Worm (Caenorhabditis elegans) whole organism, L4 larva: ENCODE data around the gene arrd-24.
A peak's percentile ranks its signal among the peaks of the same experiment; 100 is the strongest.

Experiments
- T20F7.1 ChIP-seq: fragments of 200-800 bp; sonication (Bioruptor generic); optimal IDR thresholded peaks from 2 replicates; lab custom pipeline; 2018; ENCODE audit warnings: mild to moderate bottlenecking, missing genetic modification characterization, missing compliant biosample characterization
- ceh-44 ChIP-seq: fragments of 200-800 bp; sonication (Bioruptor generic); IDR thresholded peaks from 2 replicates; pipeline ENCODE4 v1.3.6; 2022; ENCODE audit warnings: missing genetic modification reagents, missing genetic modification characterization, missing compliant biosample characterization
- dmd-6 ChIP-seq: fragments of 200-800 bp; sonication (Bioruptor generic); IDR thresholded peaks from 2 replicates; pipeline ENCODE4 v1.3.6; 2022; ENCODE audit warnings: missing genetic modification reagents, missing genetic modification characterization, missing compliant biosample characterization
- dmd-9 ChIP-seq: fragments of 200-800 bp; sonication (Bioruptor generic); IDR thresholded peaks from 2 replicates; pipeline ENCODE4 v1.3.6; 2022; ENCODE audit warnings: missing genetic modification reagents, missing genetic modification characterization, missing compliant biosample characterization
- egl-27 ChIP-seq: sonication (generic microtip); optimal IDR thresholded peaks from 3 replicates; lab custom pipeline; 2017; ENCODE audit warnings: missing biosample characterization, missing genetic modification reagents, missing genetic modification characterization
- fkh-10 ChIP-seq: fragments of 150-350 bp; optimal IDR thresholded peaks from 2 replicates; lab custom pipeline; 2014; ENCODE audit warnings: missing biosample characterization, missing genetic modification reagents, missing genetic modification characterization
- hlh-11 ChIP-seq: fragments of 200-800 bp; sonication (Bioruptor generic); optimal IDR thresholded peaks from 2 replicates; lab custom pipeline; 2018; ENCODE audit warnings: mild to moderate bottlenecking, missing genetic modification characterization, missing compliant biosample characterization
- hlh-30 ChIP-seq: sonication (generic microtip); optimal IDR thresholded peaks from 2 replicates; lab custom pipeline; 2017; ENCODE audit warnings: antibody characterized with exemption, mild to moderate bottlenecking, missing genetic modification characterization, missing compliant biosample characterization; ENCODE audit not compliant: insufficient read depth
- hmg-1.1 ChIP-seq: fragments of 200-800 bp; sonication (Bioruptor generic); IDR thresholded peaks from 2 replicates; pipeline ENCODE4 v1.3.6; 2022; ENCODE audit warnings: missing genetic modification reagents, missing genetic modification characterization, missing compliant biosample characterization
- lim-7 ChIP-seq: fragments of 200-800 bp; sonication (Bioruptor generic); IDR thresholded peaks from 2 replicates; pipeline ENCODE4 v1.3.6; 2022; ENCODE audit warnings: missing genetic modification characterization, missing compliant biosample characterization
- madf-5 ChIP-seq, 2 experiments: fragments of 200-800 bp; sonication (Bioruptor generic); IDR thresholded peaks; 2 replicates each; pipeline ENCODE4 v1.3.6; 2022; ENCODE audit warnings: missing compliant biosample characterization in 2 of 2, missing genetic modification characterization in 2 of 2
- mdl-1 ChIP-seq, 2 experiments: fragments of 150-350 bp in 1 of 2; sonication (generic microtip) in 1 of 2; optimal IDR thresholded peaks; 2 replicates each; lab custom pipeline; 2014 to 2017; ENCODE audit warnings: missing biosample characterization in 2 of 2, missing genetic modification characterization in 2 of 2
- mxl-3 ChIP-seq: fragments of 200-800 bp; sonication (Bioruptor generic); optimal IDR thresholded peaks from 2 replicates; lab custom pipeline; 2018; ENCODE audit warnings: mild to moderate bottlenecking, missing genetic modification characterization, missing compliant biosample characterization
- nhr-28 ChIP-seq: fragments of 150-350 bp; optimal IDR thresholded peaks from 2 replicates; lab custom pipeline; 2014; ENCODE audit warnings: missing biosample characterization, missing genetic modification characterization
- nhr-48 ChIP-seq: sonication (generic microtip); optimal IDR thresholded peaks from 2 replicates; lab custom pipeline; 2016; ENCODE audit warnings: mild to moderate bottlenecking, missing genetic modification characterization, missing compliant biosample characterization
- pha-4 ChIP-seq, 2 experiments: fragments of 150-350 bp in 1 of 2; fragments of 200-800 bp in 1 of 2; sonication (Bioruptor generic) in 1 of 2; IDR thresholded peaks in 1 of 2; optimal IDR thresholded peaks in 1 of 2; 2 replicates each; pipeline versions ENCODE4 v1.3.6 to Lab custom; 2014 to 2022; ENCODE audit warnings: missing genetic modification characterization in 2 of 2, missing genetic modification reagents in 2 of 2, missing biosample characterization in 1 of 2, missing compliant biosample characterization in 1 of 2
- set-16 ChIP-seq: fragments of 200-800 bp; sonication (Bioruptor generic); IDR thresholded peaks from 2 replicates; pipeline ENCODE4 v1.3.6; 2022; ENCODE audit warnings: missing genetic modification reagents, missing genetic modification characterization, missing compliant biosample characterization
- spr-3 ChIP-seq: fragments of 200-800 bp; sonication (Bioruptor generic); optimal IDR thresholded peaks from 2 replicates; lab custom pipeline; 2018; ENCODE audit warnings: mild to moderate bottlenecking, missing genetic modification characterization, missing compliant biosample characterization
- unc-39 ChIP-seq: sonication (generic microtip); optimal IDR thresholded peaks from 2 replicates; lab custom pipeline; 2017; ENCODE audit warnings: missing biosample characterization, missing genetic modification characterization
- unc-62 ChIP-seq, 3 experiments: fragments of 150-350 bp in 1 of 3; sonication (generic microtip); optimal IDR thresholded peaks in 2 of 3; peaks in 1 of 3; 1 replicate in 1 of 3; 2 replicates in 2 of 3; lab custom pipeline; 2014 to 2017; ENCODE audit warnings: missing biosample characterization in 3 of 3, missing genetic modification characterization in 3 of 3, missing genetic modification reagents in 3 of 3, missing genotype in 1 of 3
- zfp-2 ChIP-seq: sonication (generic microtip); optimal IDR thresholded peaks from 2 replicates; lab custom pipeline; 2016; ENCODE audit warnings: mild to moderate bottlenecking, missing genetic modification characterization, missing compliant biosample characterization
- ztf-11 ChIP-seq: fragments of 150-350 bp; optimal IDR thresholded peaks from 2 replicates; lab custom pipeline; 2014; ENCODE audit warnings: missing biosample characterization, missing genetic modification characterization
- ztf-7 ChIP-seq: fragments of 150-350 bp; optimal IDR thresholded peaks from 2 replicates; lab custom pipeline; 2014; ENCODE audit warnings: missing biosample characterization, missing genetic modification characterization

arrd-24 gene

ce11 chrX:13936719-13937118 is 43.6 kb downstream of the arrd-24 start:
- TF ChIP-seq hmg-1.1: no peak
- peak in 1 of 2 experiments; percentile 79 for TF ChIP-seq unc-62 (GFP tag; optimal IDR thresholded peaks at IDR 0.05 in 1 of 2; lab: Kevin White, UChicago)
- no peak for TF ChIP-seq unc-62 (tag; optimal IDR thresholded peaks at IDR 0.05; lab: Kevin White, UChicago)
- TF ChIP-seq fkh-10 (GFP tag; lab: Kevin White, UChicago): no peak
- TF ChIP-seq T20F7.1 (GFP tag; lab: Kevin White, UChicago): no peak
- no peak for TF ChIP-seq madf-5 (GFP tag; IDR thresholded peaks at IDR 0.05; lab: Robert Waterston, UW)
- TF ChIP-seq hlh-11 (tag; lab: Kevin White, UChicago): peak; percentile 23
- peak; percentile 4 for TF ChIP-seq nhr-28 (tag; lab: Kevin White, UChicago)
- TF ChIP-seq egl-27 (tag; lab: Kevin White, UChicago): no peak
- no peak for TF ChIP-seq lim-7 (GFP tag; lab: Robert Waterston, UW)
- peak; percentile 50 for TF ChIP-seq mxl-3
- no peak for TF ChIP-seq nhr-48 (tag; lab: Kevin White, UChicago)

- peak; percentile 83 for TF ChIP-seq set-16 (GFP tag; lab: Robert Waterston, UW)
- 0 out of 2 replicates have a peak, but pooled peaks have one; percentile 9 for TF ChIP-seq ceh-44 (GFP tag; lab: Robert Waterston, UW)
- TF ChIP-seq, all 104 proteins: peak for 2; not testable (repeated sequence) for 102
These were observed 44.7 kb downstream of the arrd-24 start for ce11 chrX:13935615-13936014.

- TF ChIP-seq ztf-7 (tag; lab: Kevin White, UChicago) (no peak), fkh-10 (GFP tag; lab: Kevin White, UChicago) (no peak), nhr-48 (tag; lab: Kevin White, UChicago) (no peak), zfp-2 (tag; lab: Kevin White, UChicago) (no peak), spr-3 (GFP tag; lab: Kevin White, UChicago) (no peak)
These were observed 45.7 kb downstream of the arrd-24 start, which contains the start of gene elt-3 for ce11 chrX:13934574-13934973. Gene elt-3 (plus strand): TSS chrX:13934874.

DNA sequence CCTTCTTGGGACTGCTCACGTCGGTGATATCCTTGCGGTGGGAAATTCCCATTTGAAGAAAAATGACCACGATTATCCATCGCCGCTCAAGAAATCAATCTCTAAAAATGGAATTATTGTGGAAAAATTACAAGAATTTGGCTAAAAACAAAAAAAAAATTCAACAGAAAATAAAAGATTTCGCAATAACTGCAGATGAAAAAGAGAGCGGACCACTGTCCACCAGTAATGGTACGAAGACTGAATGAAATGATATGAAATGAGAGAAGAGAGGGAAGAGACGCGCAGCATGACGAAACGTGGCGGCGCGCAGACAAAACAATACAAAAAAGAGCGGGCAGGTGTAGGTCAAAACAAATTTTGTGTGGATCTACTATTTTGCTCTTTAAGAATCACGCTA is 50.8 kb downstream of the arrd-24 start, which contains the start of gene meg-1:
Gene meg-1, minus strand, starts transcription at position 101 of the 400 bp plus-strand sequence.
- TF ChIP-seq dmd-9 (GFP tag; lab: Robert Waterston, UW): no peak
- TF ChIP-seq pha-4 (GFP tag; IDR thresholded peaks at IDR 0.05; lab: Robert Waterston, UW): no peak
- no peak for TF ChIP-seq pha-4 (tag; optimal IDR thresholded peaks at IDR 0.05; lab: Kevin White, UChicago)
- TF ChIP-seq ztf-11 (tag; lab: Kevin White, UChicago): no peak
- no peak for TF ChIP-seq dmd-6 (GFP tag; lab: Robert Waterston, UW)
- no peak for TF ChIP-seq hlh-30 (tag; lab: Kevin White, UChicago)
- TF ChIP-seq unc-39: no peak
- TF ChIP-seq mdl-1 (tag; optimal IDR thresholded peaks at IDR 0.05; lab: Kevin White, UChicago): no peak
